Worm (Caenorhabditis elegans) whole organism, young adult: Measurements from ENCODE around the gene F13B6.2.

Experiments used
- B0019.2 ChIP-seq: fragments of 200-800 bp; sonication (Bioruptor generic); conservative IDR thresholded peaks from 2 replicates; pipeline ENCODE4 v1.3.6; 2022; ENCODE audit warnings: missing genetic modification reagents, missing genetic modification characterization, missing compliant biosample characterization
- B0035.1 ChIP-seq: sonication (generic microtip); optimal IDR thresholded peaks from 2 replicates; lab custom pipeline; 2016; ENCODE audit warnings: missing genetic modification characterization, mild to moderate bottlenecking, missing compliant biosample characterization, missing genotype, missing genetic modification reagents
- F37B4.10 ChIP-seq: fragments of 200-800 bp; sonication (Bioruptor generic); IDR thresholded peaks from 2 replicates; pipeline ENCODE4 v1.3.6; 2022; ENCODE audit warnings: missing genetic modification characterization, missing compliant biosample characterization
- F55B11.4 ChIP-seq: sonication (generic microtip); optimal IDR thresholded peaks from 2 replicates; lab custom pipeline; 2016; ENCODE audit warnings: missing compliant biosample characterization, missing genetic modification characterization, borderline replicate concordance; ENCODE audit not compliant: insufficient read depth
- F57C9.4 ChIP-seq: sonication (generic microtip); optimal IDR thresholded peaks from 2 replicates; lab custom pipeline; 2017; ENCODE audit warnings: mild to moderate bottlenecking, missing genetic modification characterization, missing compliant biosample characterization
- Y53G8AR.9 ChIP-seq: fragments of 200-800 bp; sonication (Bioruptor generic); conservative IDR thresholded peaks from 2 replicates; pipeline ENCODE4 v1.3.6; 2022; ENCODE audit warnings: missing genetic modification reagents, missing genetic modification characterization, missing compliant biosample characterization
- Y67H2A.10 ChIP-seq: fragments of 200-800 bp; sonication (Bioruptor generic); conservative IDR thresholded peaks from 2 replicates; pipeline ENCODE4 v1.3.6; 2022; ENCODE audit warnings: missing genetic modification reagents, missing genetic modification characterization, missing compliant biosample characterization
- Y79H2A.3 ChIP-seq: fragments of 200-800 bp; sonication (Bioruptor generic); conservative IDR thresholded peaks from 2 replicates; pipeline ENCODE4 v1.3.6; 2022; ENCODE audit warnings: missing genetic modification reagents, missing genetic modification characterization, missing compliant biosample characterization
- aptf-3 ChIP-seq: fragments of 200-800 bp; sonication (Bioruptor generic); IDR thresholded peaks from 2 replicates; pipeline ENCODE4 v1.3.6; 2022; ENCODE audit warnings: missing genetic modification characterization, missing compliant biosample characterization
- atf-7 ChIP-seq: sonication (generic microtip); optimal IDR thresholded peaks from 2 replicates; lab custom pipeline; 2017; ENCODE audit warnings: mild to moderate bottlenecking, missing genetic modification characterization, missing compliant biosample characterization
- athp-1 ChIP-seq: sonication (generic microtip); optimal IDR thresholded peaks from 2 replicates; lab custom pipeline; 2017; ENCODE audit warnings: mild to moderate bottlenecking, missing genetic modification characterization, missing compliant biosample characterization
- bed-2 ChIP-seq: fragments of 200-800 bp; sonication (Bioruptor generic); IDR thresholded peaks from 2 replicates; pipeline ENCODE4 v1.3.6; 2022; ENCODE audit warnings: missing genetic modification reagents, missing genetic modification characterization, missing compliant biosample characterization
- ceh-27 ChIP-seq: fragments of 200-800 bp; sonication (Bioruptor generic); optimal IDR thresholded peaks from 2 replicates; lab custom pipeline; 2018; ENCODE audit warnings: mild to moderate bottlenecking, missing genetic modification characterization, moderate library complexity, missing compliant biosample characterization
- ceh-58 ChIP-seq: fragments of 200-800 bp; sonication (Bioruptor generic); IDR thresholded peaks from 2 replicates; pipeline ENCODE4 v1.3.6; 2022; ENCODE audit warnings: missing genetic modification characterization, missing compliant biosample characterization
- dox-1 ChIP-seq: fragments of 200-800 bp; sonication (Bioruptor generic); IDR thresholded peaks from 2 replicates; pipeline ENCODE4 v1.3.6; 2022; ENCODE audit warnings: missing genetic modification reagents, missing genetic modification characterization, missing compliant biosample characterization
- dpff-1 ChIP-seq: sonication (generic microtip); optimal IDR thresholded peaks from 2 replicates; lab custom pipeline; 2017; ENCODE audit warnings: mild to moderate bottlenecking, missing genetic modification characterization, missing compliant biosample characterization
- dpl-1 ChIP-seq: fragments of 150-350 bp; optimal IDR thresholded peaks from 2 replicates; lab custom pipeline; 2014; ENCODE audit warnings: missing biosample characterization, missing genetic modification reagents, missing genetic modification characterization
- egl-18 ChIP-seq: fragments of 200-800 bp; sonication (Bioruptor generic); IDR thresholded peaks from 2 replicates; pipeline ENCODE4 v1.3.6; 2022; ENCODE audit warnings: missing genetic modification reagents, missing genetic modification characterization, missing compliant biosample characterization
- ets-4 ChIP-seq: fragments of 200-800 bp; sonication (Bioruptor generic); optimal IDR thresholded peaks from 2 replicates; lab custom pipeline; 2018; ENCODE audit warnings: mild to moderate bottlenecking, missing genetic modification characterization, missing compliant biosample characterization
- hmg-1.2 ChIP-seq: fragments of 200-800 bp; sonication (Bioruptor generic); IDR thresholded peaks from 2 replicates; pipeline ENCODE4 v1.3.6; 2022; ENCODE audit warnings: missing genetic modification reagents, missing genetic modification characterization, missing compliant biosample characterization
- hmg-20 ChIP-seq: fragments of 200-800 bp; sonication (Bioruptor generic); IDR thresholded peaks from 2 replicates; pipeline ENCODE4 v1.3.6; 2022; ENCODE audit warnings: missing genetic modification reagents, missing genetic modification characterization, missing compliant biosample characterization
- hrde-1 ChIP-seq: sonication (generic microtip); optimal IDR thresholded peaks from 2 replicates; lab custom pipeline; 2016; ENCODE audit warnings: missing genetic modification characterization, mild to moderate bottlenecking, missing compliant biosample characterization, moderate library complexity, missing genotype, missing genetic modification reagents, borderline replicate concordance
- hsf-1 ChIP-seq: fragments of 200-800 bp; sonication (Bioruptor generic); IDR thresholded peaks from 2 replicates; pipeline ENCODE4 v1.3.6; 2022; ENCODE audit warnings: missing genetic modification reagents, missing genetic modification characterization, missing compliant biosample characterization
- let-526 ChIP-seq: fragments of 200-800 bp; sonication (Bioruptor generic); IDR thresholded peaks from 2 replicates; pipeline ENCODE4 v1.3.6; 2022; ENCODE audit warnings: missing genetic modification reagents, missing genetic modification characterization, missing compliant biosample characterization
- lin-35 ChIP-seq, 3 experiments: fragments of 150-350 bp in 2 of 3; sonication (generic microtip) in 1 of 3; optimal IDR thresholded peaks; 2 replicates each; lab custom pipeline; 2014 to 2018; ENCODE audit warnings: missing biosample characterization in 3 of 3, missing genetic modification characterization in 3 of 3, missing genetic modification reagents in 3 of 3
- lin-40 ChIP-seq: sonication (generic microtip); optimal IDR thresholded peaks from 2 replicates; lab custom pipeline; 2016; ENCODE audit warnings: missing genetic modification characterization, mild to moderate bottlenecking, missing compliant biosample characterization, missing genotype, missing genetic modification reagents
- madf-6 ChIP-seq: fragments of 200-800 bp; sonication (Bioruptor generic); IDR thresholded peaks from 2 replicates; pipeline ENCODE4 v1.3.6; 2022; ENCODE audit warnings: missing genetic modification reagents, missing genetic modification characterization, missing compliant biosample characterization
- mel-28 ChIP-seq: sonication (generic microtip); optimal IDR thresholded peaks from 2 replicates; lab custom pipeline; 2016; ENCODE audit warnings: borderline replicate concordance, mild to moderate bottlenecking, missing genetic modification characterization, missing compliant biosample characterization
- mxl-1 ChIP-seq: sonication (generic microtip); optimal IDR thresholded peaks from 2 replicates; lab custom pipeline; 2016; ENCODE audit warnings: missing genetic modification characterization, missing compliant biosample characterization
- nfya-2 ChIP-seq: fragments of 200-800 bp; sonication (Bioruptor generic); IDR thresholded peaks from 2 replicates; pipeline ENCODE4 v1.3.6; 2022; ENCODE audit warnings: missing genetic modification reagents, missing genetic modification characterization, missing compliant biosample characterization
- nhr-27 ChIP-seq: fragments of 200-800 bp; sonication (Bioruptor generic); optimal IDR thresholded peaks from 2 replicates; lab custom pipeline; 2018; ENCODE audit warnings: mild to moderate bottlenecking, missing genetic modification characterization, moderate library complexity, missing compliant biosample characterization
- rec-8 ChIP-seq, 2 experiments: sonication (generic microtip); optimal IDR thresholded peaks; 2 replicates each; lab custom pipeline; 2016; ENCODE audit warnings: mild to moderate bottlenecking in 2 of 2, missing genetic modification characterization in 2 of 2, missing genetic modification reagents in 2 of 2, missing genotype in 2 of 2, missing biosample characterization in 1 of 2, missing compliant biosample characterization in 1 of 2, moderate library complexity in 1 of 2
- sea-2 ChIP-seq: fragments of 200-800 bp; sonication (Bioruptor generic); IDR thresholded peaks from 2 replicates; pipeline ENCODE4 v1.3.6; 2022; ENCODE audit warnings: missing genetic modification characterization, missing compliant biosample characterization
- snpc-1.1 ChIP-seq: sonication (generic microtip); optimal IDR thresholded peaks from 2 replicates; lab custom pipeline; 2017; ENCODE audit warnings: missing genetic modification characterization, mild to moderate bottlenecking, missing compliant biosample characterization, antibody characterized with exemption, moderate library complexity, missing genotype, missing genetic modification reagents; ENCODE audit not compliant: insufficient read depth
- snpc-3.4 ChIP-seq: sonication (generic microtip); optimal IDR thresholded peaks from 2 replicates; lab custom pipeline; 2017; ENCODE audit warnings: missing genetic modification characterization, mild to moderate bottlenecking, missing compliant biosample characterization, antibody characterized with exemption, moderate library complexity, missing genotype, missing genetic modification reagents
- snpc-4 ChIP-seq, 5 experiments: fragments of 150-350 bp in 1 of 5; sonication (generic microtip) in 4 of 5; optimal IDR thresholded peaks; 2 replicates each; lab custom pipeline; 2014 to 2018; ENCODE audit warnings: missing genetic modification characterization in 5 of 5, missing biosample characterization in 3 of 5, antibody characterized with exemption in 2 of 5, mild to moderate bottlenecking in 2 of 5, missing compliant biosample characterization in 2 of 5, missing genotype in 2 of 5, moderate library complexity in 2 of 5, missing genetic modification reagents in 1 of 5
- somi-1 ChIP-seq: fragments of 200-800 bp; sonication (Bioruptor generic); optimal IDR thresholded peaks from 2 replicates; lab custom pipeline; 2018; ENCODE audit warnings: mild to moderate bottlenecking, missing genetic modification characterization, missing compliant biosample characterization
- tbp1 ChIP-seq: fragments of 200-800 bp; sonication (Bioruptor generic); optimal IDR thresholded peaks from 2 replicates; lab custom pipeline; 2018; ENCODE audit warnings: mild to moderate bottlenecking, missing genetic modification characterization, missing compliant biosample characterization
- tbx-9 ChIP-seq: sonication (generic microtip); optimal IDR thresholded peaks from 2 replicates; lab custom pipeline; 2016; ENCODE audit warnings: borderline replicate concordance, missing genetic modification characterization, inconsistent platforms, missing compliant biosample characterization
- tlf-1 ChIP-seq: fragments of 200-800 bp; sonication (Bioruptor generic); optimal IDR thresholded peaks from 2 replicates; lab custom pipeline; 2018; ENCODE audit warnings: mild to moderate bottlenecking, missing genetic modification characterization, missing compliant biosample characterization
- unc-130 ChIP-seq: sonication (generic microtip); optimal IDR thresholded peaks from 2 replicates; lab custom pipeline; 2016; ENCODE audit warnings: missing genetic modification reagents, missing genetic modification characterization, missing compliant biosample characterization
- unc-62 ChIP-seq: fragments of 150-350 bp; optimal IDR thresholded peaks from 2 replicates; lab custom pipeline; 2014; ENCODE audit warnings: missing biosample characterization, missing genetic modification reagents, missing genetic modification characterization
- zim-3 ChIP-seq: sonication (generic microtip); optimal IDR thresholded peaks from 2 replicates; lab custom pipeline; 2017; ENCODE audit warnings: mild to moderate bottlenecking, missing genetic modification characterization, moderate library complexity, missing compliant biosample characterization
- ztf-18 ChIP-seq: sonication (generic microtip); optimal IDR thresholded peaks from 2 replicates; lab custom pipeline; 2016; ENCODE audit warnings: missing genotype, mild to moderate bottlenecking, missing genetic modification characterization, missing compliant biosample characterization
- ztf-25 ChIP-seq: fragments of 200-800 bp; sonication (Bioruptor generic); IDR thresholded peaks from 2 replicates; pipeline ENCODE4 v1.3.6; 2022; ENCODE audit warnings: missing genetic modification reagents, missing genetic modification characterization, missing compliant biosample characterization
- ztf-28 ChIP-seq: fragments of 200-800 bp; sonication (Bioruptor generic); IDR thresholded peaks from 2 replicates; pipeline ENCODE4 v1.3.6; 2022; ENCODE audit warnings: missing genetic modification reagents, missing genetic modification characterization, missing compliant biosample characterization

The F13B6.2 gene

ce11 chrIV:7507305-7507704 lies 47.2 kb upstream of the F13B6.2 start (continued):
- TF ChIP-seq Y53G8AR.9 (GFP tag; lab: Robert Waterston, UW) (peak; percentile 47; the same call in 1 of the 2 replicates), mxl-1 (tag; lab: Kevin White, UChicago) (no peak), dpl-1 (no peak), dpff-1 (no peak), madf-6 (GFP tag; lab: Robert Waterston, UW) (no peak), ceh-27 (GFP tag; lab: Kevin White, UChicago) (no peak), B0019.2 (GFP tag; lab: Robert Waterston, UW) (no peak), atf-7 (tag; lab: Kevin White, UChicago) (no peak), lin-40 (peak; percentile 35), zim-3 (tag; lab: Kevin White, UChicago) (no peak), aptf-3 (GFP tag; lab: Robert Waterston, UW) (no peak), tbx-9 (tag; lab: Kevin White, UChicago) (no peak), ztf-25 (GFP tag; lab: Robert Waterston, UW) (no peak), ets-4 (no peak), Y79H2A.3 (GFP tag; lab: Robert Waterston, UW) (no peak), ztf-28 (GFP tag; lab: Robert Waterston, UW) (no peak), snpc-1.1 (tag; lab: Kevin White, UChicago) (no peak), hmg-20 (GFP tag; lab: Robert Waterston, UW) (no peak), sea-2 (no peak), somi-1 (GFP tag; lab: Kevin White, UChicago) (no peak), snpc-3.4 (tag; lab: Kevin White, UChicago) (no peak)

ce11 chrIV:7506711-7507110 lies 46.6 kb upstream of the F13B6.2 start:
- no peak for TF ChIP-seq bed-2 (GFP tag; lab: Robert Waterston, UW)
- TF ChIP-seq ets-4 = peak; percentile 5
- TF ChIP-seq tlf-1 (GFP tag; lab: Kevin White, UChicago) = no peak
- TF ChIP-seq let-526 = no peak
- TF ChIP-seq athp-1 = no peak
- no peak for TF ChIP-seq unc-62 (GFP tag; lab: Kevin White, UChicago)
- TF ChIP-seq egl-18 (GFP tag; lab: Robert Waterston, UW) = no peak
- 0 out of 2 replicates have a peak, but pooled peaks have one; percentile 46 for TF ChIP-seq Y53G8AR.9 (GFP tag; lab: Robert Waterston, UW)
- no peak for TF ChIP-seq hsf-1
- TF ChIP-seq hmg-1.2 (GFP tag; lab: Robert Waterston, UW) = 0 out of 2 replicates have a peak, but pooled peaks have one; percentile 6
- no peak for TF ChIP-seq Y67H2A.10 (GFP tag; lab: Robert Waterston, UW)
- no peak for TF ChIP-seq dox-1 (GFP tag; lab: Robert Waterston, UW)
- TF ChIP-seq F57C9.4 (tag; lab: Kevin White, UChicago) = no peak
- TF ChIP-seq F37B4.10 (GFP tag; lab: Robert Waterston, UW) = no peak
- TF ChIP-seq B0035.1 (tag; lab: Kevin White, UChicago) = no peak
- TF ChIP-seq rec-8 (tag; optimal IDR thresholded peaks at IDR 0.05; lab: Kevin White, UChicago) = no peak
- no peak for TF ChIP-seq ceh-58 (GFP tag; lab: Robert Waterston, UW)
- no peak for TF ChIP-seq sea-2
- no peak for TF ChIP-seq mel-28
- TF ChIP-seq unc-130 (GFP tag; lab: Kevin White, UChicago) = no peak
- TF ChIP-seq F55B11.4 (tag; lab: Kevin White, UChicago) = no peak
- TF ChIP-seq ztf-18 = no peak
- TF ChIP-seq nhr-27 (tag; lab: Kevin White, UChicago) = no peak
- TF ChIP-seq tbp1 (GFP tag; lab: Kevin White, UChicago) = no peak
- TF ChIP-seq nfya-2 (GFP tag; lab: Robert Waterston, UW) = no peak
- TF ChIP-seq hrde-1 (tag; lab: Kevin White, UChicago) = no peak
- no peak for TF ChIP-seq snpc-1.1 (tag; lab: Kevin White, UChicago)
- no peak for TF ChIP-seq dpl-1
- 0 out of 2 replicates have a peak, but pooled peaks have one; percentile 9 for TF ChIP-seq madf-6 (GFP tag; lab: Robert Waterston, UW)
- no peak for TF ChIP-seq snpc-4 (GFP tag; optimal IDR thresholded peaks at IDR 0.05; lab: Kevin White, UChicago)
- no peak for TF ChIP-seq snpc-4 (tag; optimal IDR thresholded peaks at IDR 0.05; lab: Kevin White, UChicago)
- no peak for TF ChIP-seq lin-35 (GFP tag; optimal IDR thresholded peaks at IDR 0.05; lab: Kevin White, UChicago)
- TF ChIP-seq snpc-3.4 (tag; lab: Kevin White, UChicago) = no peak
